Fruit fly (Drosophila melanogaster) whole organism, wandering third instar larva: ENCODE results near the gene not.

Source experiments
- Abd-B ChIP-seq: fragments of >200 bp; optimal IDR thresholded peaks from 2 replicates; lab custom pipeline; 2017; ENCODE audit warnings: missing biosample characterization, missing genetic modification characterization
- CG32264 ChIP-seq: fragments of 200-800 bp; sonication (Bioruptor generic); optimal IDR thresholded peaks from 2 replicates; lab custom pipeline; 2016; ENCODE audit warnings: missing biosample characterization, missing genetic modification characterization
- CG9705 ChIP-seq: fragments of 200-800 bp; sonication (Bioruptor generic); optimal IDR thresholded peaks from 2 replicates; lab custom pipeline; 2018; ENCODE audit warnings: missing biosample characterization, mild to moderate bottlenecking, missing genetic modification characterization
- CrebA ChIP-seq: fragments of 200-800 bp; sonication (Bioruptor generic); optimal IDR thresholded peaks from 2 replicates; lab custom pipeline; 2016; ENCODE audit warnings: missing biosample characterization, mild to moderate bottlenecking, missing genetic modification characterization, borderline replicate concordance
- Dfd ChIP-seq: fragments of >200 bp; optimal IDR thresholded peaks from 2 replicates; lab custom pipeline; 2017; ENCODE audit warnings: missing biosample characterization, missing genetic modification characterization
- Dif ChIP-seq: fragments of 200-275, 200-300 bp; sonication (Bioruptor generic); optimal IDR thresholded peaks from 2 replicates; lab custom pipeline; 2018; ENCODE audit warnings: missing biosample characterization, missing genetic modification characterization; ENCODE audit not compliant: partially characterized antibody
- GATAd ChIP-seq: sonication (Bioruptor generic); optimal IDR thresholded peaks from 2 replicates; lab custom pipeline; 2016; ENCODE audit warnings: missing biosample characterization, missing genetic modification characterization
- HLH106 ChIP-seq: fragments of 200-800 bp; optimal IDR thresholded peaks from 3 replicates; lab custom pipeline; 2019; ENCODE audit warnings: missing biosample characterization, mild to moderate bottlenecking, missing genetic modification characterization, moderate library complexity
- Hnf4 ChIP-seq: fragments of 200-800 bp; sonication (Bioruptor generic); optimal IDR thresholded peaks from 2 replicates; lab custom pipeline; 2016; ENCODE audit warnings: missing biosample characterization, mild to moderate bottlenecking, missing genetic modification characterization
- Hr78 ChIP-seq: fragments of >200 bp; optimal IDR thresholded peaks from 2 replicates; lab custom pipeline; 2017; ENCODE audit warnings: missing biosample characterization, missing genetic modification characterization
- Hr83 ChIP-seq: fragments of 200-300 bp; sonication (Bioruptor generic); optimal IDR thresholded peaks from 2 replicates; lab custom pipeline; 2016; ENCODE audit warnings: missing biosample characterization, mild to moderate bottlenecking, missing genetic modification characterization, moderate library complexity; ENCODE audit not compliant: poor library complexity, severe bottlenecking
- Jra ChIP-seq: sonication (Bioruptor generic); optimal IDR thresholded peaks from 2 replicates; lab custom pipeline; 2016; ENCODE audit warnings: missing biosample characterization, missing genetic modification characterization
- Mio ChIP-seq: sonication (Bioruptor generic); optimal IDR thresholded peaks from 2 replicates; lab custom pipeline; 2016; ENCODE audit warnings: missing biosample characterization, missing genetic modification characterization
- Myc ChIP-seq: fragments of >200 bp; optimal IDR thresholded peaks from 2 replicates; lab custom pipeline; 2017
- N ChIP-seq: fragments of >200 bp; optimal IDR thresholded peaks from 2 replicates; lab custom pipeline; 2018; ENCODE audit warnings: missing biosample characterization, missing external identifiers, missing genetic modification characterization
- OdsH ChIP-seq: fragments of 200-800 bp; sonication (Bioruptor generic); optimal IDR thresholded peaks from 2 replicates; lab custom pipeline; 2016; ENCODE audit warnings: missing biosample characterization, mild to moderate bottlenecking, missing genetic modification characterization
- Rel ChIP-seq, 2 experiments: fragments of 200-800 bp; sonication (Bioruptor generic) in 1 of 2; optimal IDR thresholded peaks; 2 replicates in 1 of 2; 3 replicates in 1 of 2; lab custom pipeline; 2016 to 2019; ENCODE audit warnings: mild to moderate bottlenecking in 2 of 2, missing biosample characterization in 2 of 2, missing genetic modification characterization in 2 of 2, moderate library complexity in 1 of 2
- Sp1 ChIP-seq: fragments of 200-800 bp; sonication (Bioruptor generic); optimal IDR thresholded peaks from 3 replicates; lab custom pipeline; 2019; ENCODE audit warnings: missing biosample characterization, mild to moderate bottlenecking, missing genetic modification characterization, moderate library complexity
- Vsx2 ChIP-seq: fragments of 200-300, 225-300 bp; sonication (Bioruptor generic); optimal IDR thresholded peaks from 2 replicates; lab custom pipeline; 2018; ENCODE audit warnings: missing biosample characterization, missing genetic modification characterization; ENCODE audit not compliant: partially characterized antibody
- br ChIP-seq: fragments of 200-800 bp; sonication (Bioruptor generic); optimal IDR thresholded peaks from 2 replicates; lab custom pipeline; 2016; ENCODE audit warnings: missing biosample characterization, missing genetic modification characterization
- brk ChIP-seq: fragments of 200-800 bp; sonication (Bioruptor generic); optimal IDR thresholded peaks from 2 replicates; lab custom pipeline; 2016; ENCODE audit warnings: missing biosample characterization, mild to moderate bottlenecking, missing genetic modification characterization
- dl ChIP-seq, 2 experiments: fragments of 175-275, 200-275 bp in 1 of 2; fragments of 200-275 bp in 1 of 2; sonication (Bioruptor generic); optimal IDR thresholded peaks; lab custom pipeline; 2018; ENCODE audit warnings: mild to moderate bottlenecking in 2 of 2, missing biosample characterization in 2 of 2, missing genetic modification characterization in 2 of 2, moderate library complexity in 2 of 2; ENCODE audit not compliant: partially characterized antibody in 2 of 2, insufficient read depth in 1 of 2
- dmrt93B ChIP-seq: fragments of 200-800 bp; sonication (Bioruptor generic); optimal IDR thresholded peaks from 2 replicates; lab custom pipeline; 2018; ENCODE audit warnings: missing biosample characterization, mild to moderate bottlenecking, missing genetic modification characterization
- dsf ChIP-seq: sonication (Bioruptor generic); optimal IDR thresholded peaks from 2 replicates; lab custom pipeline; 2016; ENCODE audit warnings: missing biosample characterization, missing genetic modification characterization, borderline replicate concordance
- ey ChIP-seq: fragments of 200-800 bp; sonication (Bioruptor generic); optimal IDR thresholded peaks from 2 replicates; lab custom pipeline; 2016; ENCODE audit warnings: missing biosample characterization, missing genetic modification characterization
- foxo ChIP-seq, 2 experiments: fragments of 200-800 bp; sonication (Bioruptor generic); optimal IDR thresholded peaks; 2 replicates in 1 of 2; 3 replicates in 1 of 2; lab custom pipeline; 2016 to 2017; ENCODE audit warnings: missing biosample characterization in 2 of 2, missing genetic modification characterization in 2 of 2
- fru ChIP-seq: fragments of 200-800 bp; sonication (Bioruptor generic); optimal IDR thresholded peaks from 3 replicates; lab custom pipeline; 2016; ENCODE audit warnings: missing biosample characterization, mild to moderate bottlenecking, missing genetic modification characterization
- h ChIP-seq: fragments of 200-800 bp; sonication (Bioruptor generic); optimal IDR thresholded peaks from 3 replicates; lab custom pipeline; 2016; ENCODE audit warnings: missing biosample characterization, mild to moderate bottlenecking, missing genetic modification characterization
- jim ChIP-seq: fragments of 175-275, 200-325 bp; sonication (Bioruptor generic); optimal IDR thresholded peaks from 2 replicates; lab custom pipeline; 2016; ENCODE audit warnings: missing biosample characterization, mild to moderate bottlenecking, missing genetic modification characterization
- lola ChIP-seq: fragments of >200 bp; optimal IDR thresholded peaks from 2 replicates; lab custom pipeline; 2017; ENCODE audit warnings: missing biosample characterization, missing genetic modification characterization
- pan ChIP-seq: fragments of >200 bp; optimal IDR thresholded peaks from 2 replicates; lab custom pipeline; 2017
- psq ChIP-seq: fragments of 200-800 bp; sonication (Bioruptor generic); optimal IDR thresholded peaks from 3 replicates; lab custom pipeline; 2017; ENCODE audit warnings: missing biosample characterization, mild to moderate bottlenecking, missing genetic modification characterization, moderate library complexity
- rgr ChIP-seq: fragments of 200-800 bp; sonication (Bioruptor generic); optimal IDR thresholded peaks from 3 replicates; lab custom pipeline; 2016; ENCODE audit warnings: missing biosample characterization, mild to moderate bottlenecking, missing genetic modification characterization
- sage ChIP-seq: fragments of 200-800 bp; sonication (Bioruptor generic); optimal IDR thresholded peaks from 2 replicates; lab custom pipeline; 2016; ENCODE audit warnings: missing biosample characterization, mild to moderate bottlenecking, missing genetic modification characterization
- sv ChIP-seq: fragments of 200-800 bp; sonication (Bioruptor generic); optimal IDR thresholded peaks from 3 replicates; lab custom pipeline; 2016; ENCODE audit warnings: missing biosample characterization, missing genetic modification characterization
- tai ChIP-seq: sonication (Bioruptor generic); optimal IDR thresholded peaks from 2 replicates; lab custom pipeline; 2016; ENCODE audit warnings: missing biosample characterization, missing genetic modification characterization
- usp ChIP-seq: fragments of >200 bp; optimal IDR thresholded peaks from 2 replicates; lab custom pipeline; 2017; ENCODE audit warnings: missing biosample characterization, missing genetic modification characterization
- woc ChIP-seq: sonication (Bioruptor generic); optimal IDR thresholded peaks from 2 replicates; lab custom pipeline; 2016; ENCODE audit warnings: missing biosample characterization, mild to moderate bottlenecking, missing genetic modification characterization

Gene not

dm6 chr3L:18622422-18622739 is 452 bp upstream of the not start, which contains the start of gene bora:
TSS of gene bora (plus strand) at chr3L:18622692.
- no peak for TF ChIP-seq rgr (GFP tag; lab: Kevin White, UChicago)
- peak; percentile 40 for TF ChIP-seq tai (GFP tag; lab: Kevin White, UChicago)
- peak in 1 of 2 experiments; percentile 25 for TF ChIP-seq foxo (GFP tag; optimal IDR thresholded peaks at IDR 0.05; lab: Kevin White, UChicago)
- TF ChIP-seq, all 38 proteins: peak for 2

- TF ChIP-seq rgr (GFP tag; lab: Kevin White, UChicago) (peak; percentile 7), dmrt93B (GFP tag; lab: Kevin White, UChicago) (no peak), Myc (lab: Kevin White, UChicago) (peak; percentile 71), CG32264 (no peak), foxo (GFP tag; optimal IDR thresholded peaks at IDR 0.05; lab: Kevin White, UChicago) (peak in 1 of 2 experiments; percentile 55), OdsH (GFP tag; lab: Kevin White, UChicago) (no peak), Dfd (GFP tag; lab: Kevin White, UChicago) (no peak), GATAd (GFP tag; lab: Kevin White, UChicago) (no peak), h (GFP tag; lab: Kevin White, UChicago) (peak; percentile 20), psq (GFP tag; lab: Kevin White, UChicago) (peak; percentile 6), tai (GFP tag; lab: Kevin White, UChicago) (no peak), br (peak; percentile 55), Hnf4 (GFP tag; lab: Kevin White, UChicago) (peak; percentile 51), pan (lab: Kevin White, UChicago) (no peak), Abd-B (no peak), Hr83 (GFP tag; lab: Kevin White, UChicago) (peak; percentile 35), Hr78 (GFP tag; lab: Kevin White, UChicago) (no peak), dl (GFP tag; optimal IDR thresholded peaks at IDR 0.05; lab: Kevin White, UChicago; ENCODE audit: insufficient read depth in 1 of 2, partially characterized antibody in 2 of 2) (peak in 1 of 2 experiments; percentile 3), jim (GFP tag; lab: Kevin White, UChicago) (no peak), brk (peak; percentile 10), lola (GFP tag; lab: Kevin White, UChicago) (no peak), sv (GFP tag; lab: Kevin White, UChicago) (peak; percentile 54), CG9705 (GFP tag; lab: Kevin White, UChicago) (no peak), Dif (no peak), Jra (GFP tag; lab: Kevin White, UChicago) (peak; percentile 87), CrebA (no peak), N (GFP tag; lab: Kevin White, UChicago) (no peak), usp (GFP tag; lab: Kevin White, UChicago) (no peak), sage (GFP tag; lab: Kevin White, UChicago) (no peak), Rel (GFP tag; optimal IDR thresholded peaks at IDR 0.05; lab: Kevin White, UChicago) (peak; percentile 23), Rel (tag; optimal IDR thresholded peaks at IDR 0.05; lab: Kevin White, UChicago) (peak; percentile 80), ey (GFP tag; lab: Kevin White, UChicago) (peak; percentile 21), Vsx2 (no peak), woc (GFP tag; lab: Kevin White, UChicago) (peak; percentile 53), HLH106 (tag; lab: Kevin White, UChicago) (peak; percentile 27), Sp1 (peak; percentile 31), Mio (GFP tag; lab: Kevin White, UChicago) (no peak), fru (GFP tag; lab: Kevin White, UChicago) (peak; percentile 64), dsf (GFP tag; lab: Kevin White, UChicago) (no peak)
Measured at dm6 chr3L:18620988-18621734, 768 bp downstream of the not start.
